Worm (Caenorhabditis elegans): ENCODE data around the gene mec-14.

DNA sequence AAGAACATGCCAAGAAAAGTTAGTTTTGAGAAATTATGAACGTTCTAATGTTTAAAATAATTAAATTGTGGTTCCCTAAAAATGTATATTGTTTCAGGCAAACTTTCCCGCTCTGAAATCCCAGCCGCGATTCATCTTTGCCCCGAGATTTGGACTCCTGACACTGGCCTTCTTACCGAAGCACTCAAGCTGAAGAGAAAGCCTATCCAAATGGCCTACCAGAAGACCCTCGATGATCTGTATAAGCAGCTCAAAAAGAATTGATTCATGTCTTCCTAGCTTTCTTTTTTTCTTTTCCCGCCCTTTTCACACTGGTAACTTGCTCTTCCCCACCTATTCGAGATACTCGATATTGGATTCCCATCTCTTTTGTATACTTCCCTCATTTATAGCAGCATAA is 22.7 kb downstream of the mec-14 start:
- TF ChIP-seq lin-35 (GFP tag; optimal IDR thresholded peaks at IDR 0.05), result no peak
- no peak for TF ChIP-seq aha-1 (tag; optimal IDR thresholded peaks at IDR 0.05)
- TF ChIP-seq zag-1 (tag; optimal IDR thresholded peaks at IDR 0.05), result no peak
- TF ChIP-seq pqm-1 (tag; optimal IDR thresholded peaks at IDR 0.05), result no peak
- TF ChIP-seq F16B12.6 (tag; optimal IDR thresholded peaks at IDR 0.05), result no peak
- no peak for TF ChIP-seq nhr-11 (tag; optimal IDR thresholded peaks at IDR 0.05)
- TF ChIP-seq tbx-2 (tag; optimal IDR thresholded peaks at IDR 0.05), result no peak
- TF ChIP-seq snpc-4 (tag; optimal IDR thresholded peaks at IDR 0.05), result no peak
